Worm (Caenorhabditis elegans): Measurements from ENCODE around the gene scd-2.

DNA sequence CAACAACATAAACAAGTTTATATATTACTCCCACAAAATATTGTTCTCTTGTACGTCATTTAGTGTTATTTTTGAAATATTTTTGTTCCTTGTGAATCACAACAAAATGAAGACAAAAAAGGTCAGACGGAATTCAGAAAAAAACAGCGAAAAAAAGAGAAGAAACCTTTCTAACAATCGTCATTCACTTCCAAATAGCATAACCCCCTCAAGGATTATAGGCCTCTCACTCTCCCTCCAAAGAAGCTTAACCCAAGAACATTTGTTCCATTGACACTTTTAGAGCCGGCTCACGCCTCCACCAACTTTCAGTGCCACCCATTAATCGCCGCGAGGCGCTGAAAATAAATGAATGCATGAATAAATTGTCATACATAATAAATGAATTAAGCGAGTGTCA is 26.5 kb downstream of the scd-2 start:
- TF ChIP-seq him-1 (tag; optimal IDR thresholded peaks at IDR 0.05) (no peak), W03F9.2 (tag; optimal IDR thresholded peaks at IDR 0.05) (no peak), dao-5 (tag; optimal IDR thresholded peaks at IDR 0.05) (no peak)

All from whole organism, L4/young adult.